Fruit fly (Drosophila melanogaster) whole organism, embryonic: Measurements from ENCODE around the gene unc-13.
A peak's percentile ranks its signal among the peaks of the same experiment; 100 is the strongest.

Experiments
- Awh ChIP-seq: fragments of 200-800 bp; sonication (Bioruptor generic); IDR thresholded peaks from 2 replicates; pipeline ENCODE4, ENCODE4 v1.3.6; 2022; ENCODE audit warnings: missing biosample characterization, missing genetic modification characterization
- CG11456 ChIP-seq: fragments of 200-800 bp; sonication (Bioruptor generic); IDR thresholded peaks from 3 replicates; pipeline ENCODE4 v1.3.6; 2022; ENCODE audit warnings: missing biosample characterization, missing genetic modification characterization
- CG11723 ChIP-seq: fragments of 200-800 bp; sonication (Bioruptor generic); optimal IDR thresholded peaks from 2 replicates; lab custom pipeline; 2017; ENCODE audit warnings: missing biosample characterization, mild to moderate bottlenecking, missing genetic modification characterization
- CG12659 ChIP-seq: fragments of 200-800 bp; sonication (Bioruptor generic); optimal IDR thresholded peaks from 3 replicates; lab custom pipeline; 2017; ENCODE audit warnings: mild to moderate bottlenecking, missing biosample characterization, missing genetic modification reagents, missing genetic modification characterization
- CG13424 ChIP-seq: fragments of 200-800 bp; sonication (Bioruptor generic); optimal IDR thresholded peaks from 2 replicates; lab custom pipeline; 2019; ENCODE audit warnings: missing biosample characterization, mild to moderate bottlenecking, missing genetic modification characterization, moderate library complexity
- CG14667 ChIP-seq: fragments of 200-800 bp; sonication (Bioruptor generic); IDR thresholded peaks from 2 replicates; pipeline ENCODE4 v1.3.6; 2022; ENCODE audit warnings: missing biosample characterization, missing genetic modification characterization
- CG15514 ChIP-seq: fragments of 200-800 bp; sonication (Bioruptor generic); optimal IDR thresholded peaks from 3 replicates; lab custom pipeline; 2017; ENCODE audit warnings: missing biosample characterization, missing genetic modification characterization, mild to moderate bottlenecking, moderate library complexity, missing genetic modification reagents
- CG1603 ChIP-seq: fragments of 200-800 bp; sonication (Bioruptor generic); optimal IDR thresholded peaks from 2 replicates; lab custom pipeline; 2019; ENCODE audit warnings: missing biosample characterization, mild to moderate bottlenecking, missing genetic modification characterization, moderate library complexity
- CG17912 ChIP-seq: fragments of 200-800 bp; sonication (Bioruptor generic); optimal IDR thresholded peaks from 2 replicates; lab custom pipeline; 2018; ENCODE audit warnings: missing biosample characterization, mild to moderate bottlenecking, missing genetic modification characterization
- CG1792 ChIP-seq: fragments of 200-800 bp; sonication (Bioruptor generic); optimal IDR thresholded peaks from 2 replicates; lab custom pipeline; 2016; ENCODE audit warnings: missing biosample characterization, missing genetic modification characterization
- CG18011 ChIP-seq: fragments of 200-800 bp; sonication (Bioruptor generic); optimal IDR thresholded peaks from 2 replicates; lab custom pipeline; 2017; ENCODE audit warnings: missing biosample characterization, missing genetic modification characterization, mild to moderate bottlenecking, moderate library complexity, missing genotype
- CG18599 ChIP-seq: fragments of 200-800 bp; sonication (Bioruptor generic); optimal IDR thresholded peaks from 3 replicates; lab custom pipeline; 2017; ENCODE audit warnings: missing biosample characterization, missing genetic modification characterization, mild to moderate bottlenecking, moderate library complexity, missing genetic modification reagents
- CG32767 ChIP-seq: fragments of 200-800 bp; sonication (Bioruptor generic); IDR thresholded peaks from 2 replicates; pipeline ENCODE4 v1.3.6; 2022; ENCODE audit warnings: missing biosample characterization, missing genetic modification characterization
- CG3838 ChIP-seq: fragments of 200-800 bp; sonication (Bioruptor generic); optimal IDR thresholded peaks from 3 replicates; lab custom pipeline; 2016; ENCODE audit warnings: missing biosample characterization, missing genetic modification characterization
- CG4404 ChIP-seq: fragments of 200-800 bp; sonication (Bioruptor generic); IDR thresholded peaks from 2 replicates; pipeline ENCODE4 v1.3.6; 2022; ENCODE audit warnings: missing biosample characterization, missing genetic modification characterization
- CG4617 ChIP-seq: fragments of 200-800 bp; sonication (Bioruptor generic); optimal IDR thresholded peaks from 3 replicates; lab custom pipeline; 2016; ENCODE audit warnings: missing biosample characterization, missing genetic modification characterization, borderline replicate concordance
- CG5953 ChIP-seq: fragments of 200-800 bp; sonication (Bioruptor generic); IDR thresholded peaks from 2 replicates; pipeline ENCODE4 v1.3.6; 2022; ENCODE audit warnings: missing biosample characterization, missing genetic modification characterization
- CG7357 ChIP-seq: fragments of 200-800 bp; sonication (Bioruptor generic); IDR thresholded peaks from 3 replicates; pipeline ENCODE4 v1.3.6; 2022; ENCODE audit warnings: missing biosample characterization, missing genetic modification characterization
- D19A ChIP-seq: fragments of 200-800 bp; optimal IDR thresholded peaks from 3 replicates; lab custom pipeline; 2019; ENCODE audit warnings: missing biosample characterization, mild to moderate bottlenecking, missing genetic modification characterization, moderate library complexity
- Deaf1 ChIP-seq: fragments of 200-800 bp; optimal IDR thresholded peaks from 3 replicates; lab custom pipeline; 2019; ENCODE audit warnings: missing biosample characterization, mild to moderate bottlenecking, missing genetic modification characterization, moderate library complexity
- Dref ChIP-seq: fragments of 200-800 bp; sonication (Bioruptor generic); IDR thresholded peaks from 2 replicates; pipeline ENCODE4 v1.3.6; 2022; ENCODE audit warnings: missing biosample characterization, missing genetic modification characterization
- Ets97D ChIP-seq: fragments of 200-800 bp; sonication (Bioruptor generic); optimal IDR thresholded peaks from 3 replicates; lab custom pipeline; 2016; ENCODE audit warnings: missing biosample characterization, missing genetic modification characterization
- H15 ChIP-seq: fragments of 200-800 bp; sonication (Bioruptor generic); IDR thresholded peaks from 3 replicates; pipeline ENCODE4 v1.3.6; 2022; ENCODE audit warnings: missing biosample characterization, missing genetic modification characterization
- MESR4 ChIP-seq: fragments of 200-800 bp; sonication (Bioruptor generic); optimal IDR thresholded peaks from 2 replicates; lab custom pipeline; 2018; ENCODE audit warnings: missing biosample characterization, mild to moderate bottlenecking, missing genetic modification characterization, moderate library complexity
- MTF-1 ChIP-seq: fragments of 200-800 bp; sonication (Bioruptor generic); optimal IDR thresholded peaks from 2 replicates; lab custom pipeline; 2018; ENCODE audit warnings: missing biosample characterization, mild to moderate bottlenecking, missing genetic modification characterization, borderline replicate concordance
- Max ChIP-seq: fragments of 200-800 bp; sonication (Bioruptor generic); optimal IDR thresholded peaks from 2 replicates; lab custom pipeline; 2016; ENCODE audit warnings: missing biosample characterization, mild to moderate bottlenecking, missing genetic modification characterization
- Myb ChIP-seq: fragments of 200-800 bp; sonication (Bioruptor generic); optimal IDR thresholded peaks from 2 replicates; lab custom pipeline; 2016; ENCODE audit warnings: missing biosample characterization, missing genetic modification characterization
- Oaz ChIP-seq: fragments of 200-800 bp; sonication (Bioruptor generic); IDR thresholded peaks from 2 replicates; pipeline ENCODE4 v1.3.6; 2022; ENCODE audit warnings: missing biosample characterization, missing genetic modification characterization
- Pdp1 ChIP-seq, 2 experiments: fragments of 200-800 bp; sonication (Bioruptor generic); optimal IDR thresholded peaks; 3 replicates each; lab custom pipeline; 2016; ENCODE audit warnings: missing biosample characterization in 2 of 2, missing genetic modification characterization in 2 of 2, mild to moderate bottlenecking in 1 of 2, moderate library complexity in 1 of 2
- Scr ChIP-seq: fragments of 200-800 bp; sonication (Bioruptor generic); IDR thresholded peaks from 2 replicates; pipeline ENCODE4 v1.3.6; 2022; ENCODE audit warnings: missing biosample characterization, missing genetic modification characterization; ENCODE audit not compliant: partially characterized antibody
- Usf ChIP-seq: fragments of 200-800 bp; sonication (Bioruptor generic); optimal IDR thresholded peaks from 2 replicates; lab custom pipeline; 2017; ENCODE audit warnings: missing genotype, missing biosample characterization, missing genetic modification characterization
- ato ChIP-seq: fragments of 200-800 bp; sonication (Bioruptor generic); IDR thresholded peaks from 2 replicates; pipeline ENCODE4 v1.3.6; 2022; ENCODE audit warnings: missing biosample characterization, missing genetic modification characterization; ENCODE audit not compliant: partially characterized antibody
- az2 ChIP-seq: fragments of 200-800 bp; sonication (Bioruptor generic); optimal IDR thresholded peaks from 3 replicates; lab custom pipeline; 2016; ENCODE audit warnings: missing biosample characterization, missing genetic modification characterization
- btn ChIP-seq: fragments of 200-800 bp; sonication (Bioruptor generic); optimal IDR thresholded peaks from 2 replicates; lab custom pipeline; 2016; ENCODE audit warnings: missing biosample characterization, missing genetic modification characterization
- ewg ChIP-seq: fragments of 200-800 bp; sonication (Bioruptor generic); optimal IDR thresholded peaks from 3 replicates; lab custom pipeline; 2017; ENCODE audit warnings: mild to moderate bottlenecking, missing biosample characterization, missing genetic modification reagents, missing genetic modification characterization
- fd96Cb ChIP-seq: fragments of 200-800 bp; sonication (Bioruptor generic); optimal IDR thresholded peaks from 2 replicates; lab custom pipeline; 2018; ENCODE audit warnings: missing biosample characterization, mild to moderate bottlenecking, missing genetic modification characterization, moderate library complexity
- grn ChIP-seq: fragments of 200-800 bp; sonication (Bioruptor generic); optimal IDR thresholded peaks from 3 replicates; lab custom pipeline; 2017; ENCODE audit warnings: missing biosample characterization, missing genetic modification characterization
- gro ChIP-seq: fragments of 200-800 bp; sonication (Bioruptor generic); optimal IDR thresholded peaks from 2 replicates; lab custom pipeline; 2016; ENCODE audit warnings: missing biosample characterization, missing genetic modification characterization
- h ChIP-seq: fragments of >200 bp; optimal IDR thresholded peaks from 2 replicates; lab custom pipeline; 2017
- nmo ChIP-seq: fragments of 200-800 bp; sonication (Bioruptor generic); optimal IDR thresholded peaks from 2 replicates; lab custom pipeline; 2018; ENCODE audit warnings: missing biosample characterization, mild to moderate bottlenecking, missing genetic modification characterization, moderate library complexity
- oc ChIP-seq: fragments of 200-800 bp; sonication (Bioruptor generic); optimal IDR thresholded peaks from 2 replicates; lab custom pipeline; 2018; ENCODE audit warnings: missing biosample characterization, mild to moderate bottlenecking, missing genetic modification characterization, moderate library complexity
- otp ChIP-seq: fragments of 200-800 bp; sonication (Bioruptor generic); IDR thresholded peaks from 3 replicates; pipeline ENCODE4, ENCODE4 v1.3.6; 2022; ENCODE audit warnings: missing biosample characterization, missing genetic modification characterization
- sr ChIP-seq: fragments of 200-800 bp; sonication (Bioruptor generic); IDR thresholded peaks from 3 replicates; pipeline ENCODE4 v1.3.6; 2022; ENCODE audit warnings: missing biosample characterization, missing genetic modification characterization
- ssp ChIP-seq: fragments of 200-800 bp; sonication (Bioruptor generic); IDR thresholded peaks from 2 replicates; pipeline ENCODE4 v1.3.6; 2022; ENCODE audit warnings: missing biosample characterization, missing genetic modification characterization
- vvl ChIP-seq: fragments of 200-800 bp; sonication (Bioruptor generic); IDR thresholded peaks from 2 replicates; pipeline ENCODE4 v1.3.6; 2022; ENCODE audit warnings: missing biosample characterization, missing genetic modification characterization

Gene unc-13

dm6 chr4:958093-958649 lies 46.0 kb upstream of the unc-13 start, which contains the start of gene 4E-T (continued):
- TF ChIP-seq MESR4 (GFP tag; lab: Kevin White, UChicago) (peak; percentile 76), btn (GFP tag; lab: Kevin White, UChicago) (no peak), CG4404 (no peak), CG7357 (GFP tag; lab: Robert Waterston, UW) (peak; percentile 92), D19A (peak; percentile 5), CG1603 (tag; lab: Kevin White, UChicago) (peak; percentile 99), CG14667 (no peak), MTF-1 (GFP tag; lab: Kevin White, UChicago) (no peak), CG11723 (GFP tag; lab: Kevin White, UChicago) (peak; percentile 91), Scr (GFP tag; lab: Robert Waterston, UW) (no peak), CG12659 (GFP tag; lab: Kevin White, UChicago) (peak; percentile 56), CG15514 (no peak), otp (GFP tag; lab: Robert Waterston, UW) (no peak), Myb (GFP tag; lab: Kevin White, UChicago) (no peak), CG5953 (GFP tag; lab: Robert Waterston, UW) (no peak), oc (no peak), CG32767 (GFP tag; lab: Robert Waterston, UW) (no peak), Ets97D (GFP tag; lab: Kevin White, UChicago) (peak; percentile 2), vvl (GFP tag; lab: Robert Waterston, UW) (no peak), grn (GFP tag; lab: Kevin White, UChicago) (no peak), gro (GFP tag; lab: Kevin White, UChicago) (no peak), CG17912 (GFP tag; lab: Kevin White, UChicago) (no peak), Deaf1 (tag; lab: Kevin White, UChicago) (no peak), az2 (GFP tag; lab: Kevin White, UChicago) (no peak), CG3838 (no peak), CG11456 (no peak), ato (GFP tag; lab: Robert Waterston, UW) (no peak), Usf (no peak), CG1792 (GFP tag; lab: Kevin White, UChicago) (no peak), sr (GFP tag; lab: Robert Waterston, UW) (no peak), CG18599 (no peak), CG18011 (GFP tag; lab: Kevin White, UChicago) (no peak), Awh (GFP tag; lab: Robert Waterston, UW) (no peak), CG13424 (tag; lab: Kevin White, UChicago) (no peak), Max (GFP tag; lab: Kevin White, UChicago) (no peak), ewg (GFP tag; lab: Kevin White, UChicago) (no peak), Oaz (GFP tag; lab: Robert Waterston, UW) (no peak), CG4617 (GFP tag; lab: Kevin White, UChicago) (peak; percentile 35), H15 (GFP tag; lab: Robert Waterston, UW) (no peak), nmo (GFP tag; lab: Kevin White, UChicago) (no peak), ssp (peak; percentile 98), h (no peak), fd96Cb (no peak), Pdp1 (GFP tag; optimal IDR thresholded peaks at IDR 0.05; lab: Kevin White, UChicago) (peak in 1 of 2 experiments; percentile 11), Dref (GFP tag; lab: Robert Waterston, UW) (no peak)
